Worm (Caenorhabditis elegans) whole organism, young adult: ENCODE results near the gene F59A7.2.
A peak's percentile ranks its signal among the peaks of the same experiment; 100 is the strongest.

Source experiments
- C06A6.2 ChIP-seq: fragments of 200-800 bp; sonication (Bioruptor generic); conservative IDR thresholded peaks from 2 replicates; pipeline ENCODE4 v1.3.6; 2022; ENCODE audit warnings: missing genetic modification characterization, missing compliant biosample characterization
- F33H1.4 ChIP-seq: fragments of 200-800 bp; sonication (Bioruptor generic); IDR thresholded peaks from 2 replicates; pipeline ENCODE4 v1.3.6; 2022; ENCODE audit warnings: missing genetic modification reagents, missing genetic modification characterization, missing compliant biosample characterization
- K11D2.4 ChIP-seq: fragments of 200-800 bp; sonication (Bioruptor generic); IDR thresholded peaks from 2 replicates; pipeline ENCODE4 v1.3.6; 2022; ENCODE audit warnings: missing genetic modification reagents, missing genetic modification characterization, missing compliant biosample characterization
- T07F8.4 ChIP-seq: sonication (generic microtip); optimal IDR thresholded peaks from 2 replicates; lab custom pipeline; 2016; ENCODE audit warnings: mild to moderate bottlenecking, missing genetic modification characterization, moderate library complexity, missing compliant biosample characterization
- Y56A3A.18 ChIP-seq: fragments of 200-800 bp; sonication (Bioruptor generic); IDR thresholded peaks from 2 replicates; pipeline ENCODE4 v1.3.6; 2022; ENCODE audit warnings: missing genetic modification reagents, missing genetic modification characterization, missing compliant biosample characterization
- Y79H2A.3 ChIP-seq: fragments of 200-800 bp; sonication (Bioruptor generic); conservative IDR thresholded peaks from 2 replicates; pipeline ENCODE4 v1.3.6; 2022; ENCODE audit warnings: missing genetic modification reagents, missing genetic modification characterization, missing compliant biosample characterization
- ZK185.1 ChIP-seq: sonication (generic microtip); optimal IDR thresholded peaks from 2 replicates; lab custom pipeline; 2016; ENCODE audit warnings: mild to moderate bottlenecking, missing genetic modification characterization, missing compliant biosample characterization; ENCODE audit not compliant: poor library complexity, severe bottlenecking
- ama-1 ChIP-seq, 3 experiments: fragments of 150-350 bp in 1 of 3; sonication (generic microtip) in 2 of 3; optimal IDR thresholded peaks; 2 replicates each; lab custom pipeline; 2014 to 2018; ENCODE audit warnings: missing biosample characterization in 2 of 3, missing genetic modification characterization in 2 of 3, missing genetic modification reagents in 2 of 3
- attf-5 ChIP-seq: fragments of 200-800 bp; sonication (Bioruptor generic); optimal IDR thresholded peaks from 2 replicates; lab custom pipeline; 2018; ENCODE audit warnings: mild to moderate bottlenecking, missing genetic modification characterization, missing compliant biosample characterization
- bed-2 ChIP-seq: fragments of 200-800 bp; sonication (Bioruptor generic); IDR thresholded peaks from 2 replicates; pipeline ENCODE4 v1.3.6; 2022; ENCODE audit warnings: missing genetic modification reagents, missing genetic modification characterization, missing compliant biosample characterization
- ccch-3 ChIP-seq: fragments of 200-800 bp; sonication (Bioruptor generic); optimal IDR thresholded peaks from 2 replicates; lab custom pipeline; 2018; ENCODE audit warnings: mild to moderate bottlenecking, missing genetic modification characterization, missing compliant biosample characterization
- cebp-2 ChIP-seq: fragments of 200-800 bp; sonication (Bioruptor generic); IDR thresholded peaks from 2 replicates; pipeline ENCODE4 v1.3.6; 2022; ENCODE audit warnings: missing genetic modification characterization, missing compliant biosample characterization
- ceh-40 ChIP-seq: fragments of 200-800 bp; sonication (Bioruptor generic); IDR thresholded peaks from 2 replicates; pipeline ENCODE4 v1.3.6; 2022; ENCODE audit warnings: missing genetic modification characterization, missing compliant biosample characterization
- ceh-58 ChIP-seq: fragments of 200-800 bp; sonication (Bioruptor generic); IDR thresholded peaks from 2 replicates; pipeline ENCODE4 v1.3.6; 2022; ENCODE audit warnings: missing genetic modification characterization, missing compliant biosample characterization
- ceh-79 ChIP-seq: sonication (generic microtip); optimal IDR thresholded peaks from 2 replicates; lab custom pipeline; 2017; ENCODE audit warnings: mild to moderate bottlenecking, missing genetic modification characterization, missing compliant biosample characterization
- ceh-91 ChIP-seq: fragments of 200-800 bp; sonication (Bioruptor generic); IDR thresholded peaks from 2 replicates; pipeline ENCODE4 v1.3.6; 2022; ENCODE audit warnings: missing genetic modification reagents, missing genetic modification characterization, missing compliant biosample characterization
- die-1 ChIP-seq: sonication (generic microtip); optimal IDR thresholded peaks from 2 replicates; lab custom pipeline; 2016; ENCODE audit warnings: missing genotype, mild to moderate bottlenecking, missing genetic modification characterization, missing compliant biosample characterization
- dpff-1 ChIP-seq: sonication (generic microtip); optimal IDR thresholded peaks from 2 replicates; lab custom pipeline; 2017; ENCODE audit warnings: mild to moderate bottlenecking, missing genetic modification characterization, missing compliant biosample characterization
- efl-1 ChIP-seq: fragments of 150-350 bp; optimal IDR thresholded peaks from 2 replicates; lab custom pipeline; 2014; ENCODE audit warnings: missing biosample characterization, missing genetic modification reagents, missing genetic modification characterization
- egrh-3 ChIP-seq: fragments of 200-800 bp; sonication (Bioruptor generic); IDR thresholded peaks from 2 replicates; pipeline ENCODE4 v1.3.6; 2022; ENCODE audit warnings: missing genetic modification reagents, missing genetic modification characterization, missing compliant biosample characterization
- him-1 ChIP-seq: sonication (generic microtip); optimal IDR thresholded peaks from 2 replicates; lab custom pipeline; 2016; ENCODE audit warnings: missing genotype, missing genetic modification reagents, missing genetic modification characterization, missing compliant biosample characterization
- hmg-1.2 ChIP-seq: fragments of 200-800 bp; sonication (Bioruptor generic); IDR thresholded peaks from 2 replicates; pipeline ENCODE4 v1.3.6; 2022; ENCODE audit warnings: missing genetic modification reagents, missing genetic modification characterization, missing compliant biosample characterization
- hmg-20 ChIP-seq: fragments of 200-800 bp; sonication (Bioruptor generic); IDR thresholded peaks from 2 replicates; pipeline ENCODE4 v1.3.6; 2022; ENCODE audit warnings: missing genetic modification reagents, missing genetic modification characterization, missing compliant biosample characterization
- let-526 ChIP-seq: fragments of 200-800 bp; sonication (Bioruptor generic); IDR thresholded peaks from 2 replicates; pipeline ENCODE4 v1.3.6; 2022; ENCODE audit warnings: missing genetic modification reagents, missing genetic modification characterization, missing compliant biosample characterization
- lin-26 ChIP-seq: fragments of 200-800 bp; sonication (Bioruptor generic); IDR thresholded peaks from 2 replicates; pipeline ENCODE4 v1.3.6; 2022; ENCODE audit warnings: missing genetic modification reagents, missing genetic modification characterization, missing compliant biosample characterization
- lin-54 ChIP-seq: fragments of 200-800 bp; sonication (Bioruptor generic); optimal IDR thresholded peaks from 2 replicates; lab custom pipeline; 2018; ENCODE audit warnings: mild to moderate bottlenecking, missing genetic modification characterization, missing compliant biosample characterization
- madf-6 ChIP-seq: fragments of 200-800 bp; sonication (Bioruptor generic); IDR thresholded peaks from 2 replicates; pipeline ENCODE4 v1.3.6; 2022; ENCODE audit warnings: missing genetic modification reagents, missing genetic modification characterization, missing compliant biosample characterization
- mes-4 ChIP-seq: sonication (generic microtip); optimal IDR thresholded peaks from 2 replicates; lab custom pipeline; 2016; ENCODE audit warnings: missing genotype, missing genetic modification characterization, missing compliant biosample characterization
- nfya-1 ChIP-seq: sonication (generic microtip); optimal IDR thresholded peaks from 2 replicates; lab custom pipeline; 2017; ENCODE audit warnings: antibody characterized with exemption, missing compliant biosample characterization, missing genetic modification characterization, borderline replicate concordance; ENCODE audit not compliant: insufficient read depth
- nfyb-1 ChIP-seq: fragments of 200-800 bp; sonication (Bioruptor generic); IDR thresholded peaks from 2 replicates; pipeline ENCODE4 v1.3.6; 2022; ENCODE audit warnings: missing genetic modification reagents, missing genetic modification characterization, missing compliant biosample characterization
- nhr-27 ChIP-seq: fragments of 200-800 bp; sonication (Bioruptor generic); optimal IDR thresholded peaks from 2 replicates; lab custom pipeline; 2018; ENCODE audit warnings: mild to moderate bottlenecking, missing genetic modification characterization, moderate library complexity, missing compliant biosample characterization
- nhr-80 ChIP-seq: sonication (generic microtip); optimal IDR thresholded peaks from 2 replicates; lab custom pipeline; 2016; ENCODE audit warnings: missing genetic modification characterization, missing compliant biosample characterization
- snpc-1.1 ChIP-seq: sonication (generic microtip); optimal IDR thresholded peaks from 2 replicates; lab custom pipeline; 2017; ENCODE audit warnings: missing genetic modification characterization, mild to moderate bottlenecking, missing compliant biosample characterization, antibody characterized with exemption, moderate library complexity, missing genotype, missing genetic modification reagents; ENCODE audit not compliant: insufficient read depth
- snpc-1.3 ChIP-seq: sonication (generic microtip); optimal IDR thresholded peaks from 2 replicates; lab custom pipeline; 2017; ENCODE audit warnings: missing genetic modification characterization, mild to moderate bottlenecking, missing compliant biosample characterization, antibody characterized with exemption, moderate library complexity, missing genotype, missing genetic modification reagents; ENCODE audit not compliant: insufficient read depth
- sptf-2 ChIP-seq: fragments of 200-800 bp; sonication (Bioruptor generic); optimal IDR thresholded peaks from 2 replicates; lab custom pipeline; 2018; ENCODE audit warnings: mild to moderate bottlenecking, missing genetic modification characterization, missing compliant biosample characterization
- zfh-2 ChIP-seq: fragments of 200-800 bp; sonication (Bioruptor generic); conservative IDR thresholded peaks from 2 replicates; pipeline ENCODE4 v1.3.6; 2022; ENCODE audit warnings: missing genetic modification reagents, missing genetic modification characterization, missing compliant biosample characterization
- ztf-18 ChIP-seq: sonication (generic microtip); optimal IDR thresholded peaks from 2 replicates; lab custom pipeline; 2016; ENCODE audit warnings: missing genotype, mild to moderate bottlenecking, missing genetic modification characterization, missing compliant biosample characterization
- ztf-25 ChIP-seq: fragments of 200-800 bp; sonication (Bioruptor generic); IDR thresholded peaks from 2 replicates; pipeline ENCODE4 v1.3.6; 2022; ENCODE audit warnings: missing genetic modification reagents, missing genetic modification characterization, missing compliant biosample characterization

F59A7.2 gene

DNA sequence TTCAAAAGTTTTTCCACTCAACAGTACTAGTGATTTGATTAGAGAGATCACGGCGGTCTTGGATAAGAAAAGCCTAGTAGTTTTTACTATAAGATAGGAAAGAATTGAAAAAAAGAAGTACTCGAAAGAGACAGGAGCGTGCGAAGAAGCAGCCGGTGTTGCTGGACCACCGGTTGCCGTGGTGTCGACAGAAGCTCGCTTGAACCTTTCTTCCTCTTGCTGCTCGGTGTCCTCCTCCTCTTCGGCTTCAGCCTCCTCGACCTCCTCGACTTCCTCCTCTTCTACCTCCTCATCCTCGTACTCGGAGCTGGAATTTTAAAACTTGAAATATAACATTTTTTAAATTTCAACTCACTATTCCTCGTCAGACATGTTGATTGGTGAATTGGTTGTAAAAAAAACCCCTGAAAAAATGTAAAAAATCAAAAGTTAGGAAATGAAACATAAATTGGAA is 23.8 kb downstream of the F59A7.2 start, which contains the start of gene tnt-4:
Gene tnt-4, minus strand, starts transcription at position 404 of the 454 bp plus-strand sequence.
- TF ChIP-seq ama-1 (optimal IDR thresholded peaks at IDR 0.05; lab: Kevin White, UChicago): no peak
- TF ChIP-seq ama-1 (GFP tag; optimal IDR thresholded peaks at IDR 0.05; lab: Kevin White, UChicago): no peak
- no peak for TF ChIP-seq Y79H2A.3
- peak; percentile 55 for TF ChIP-seq zfh-2
- TF ChIP-seq nfyb-1 (GFP tag; lab: Robert Waterston, UW): no peak
- TF ChIP-seq nhr-27 (tag; lab: Kevin White, UChicago): no peak

DNA sequence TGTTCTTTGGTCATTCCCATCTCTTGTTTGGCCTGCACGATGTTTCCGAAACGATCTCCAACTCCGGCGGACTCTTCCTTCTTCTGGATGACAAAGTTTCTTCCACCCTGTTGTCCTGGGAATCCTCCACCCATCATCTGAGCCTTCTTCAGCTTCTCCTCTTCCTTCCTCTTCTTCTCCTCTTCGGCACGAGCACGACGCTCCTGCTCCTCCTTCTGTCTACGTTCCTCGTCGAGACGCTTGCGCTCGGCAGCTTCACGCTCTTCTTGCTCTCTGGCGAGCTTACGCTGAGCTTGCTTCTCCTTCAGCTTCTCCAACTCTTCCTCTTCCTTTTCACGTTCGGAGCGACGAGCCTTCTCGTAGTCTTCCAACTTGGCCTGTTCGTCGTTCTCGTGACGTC is 24.9 kb downstream of the F59A7.2 start:
- no peak for TF ChIP-seq efl-1 (GFP tag; lab: Kevin White, UChicago)
- TF ChIP-seq egrh-3: peak; percentile 70
- TF ChIP-seq T07F8.4: no peak
- TF ChIP-seq lin-26: 0 out of 2 replicates have a peak, but pooled peaks have one; percentile 32
- no peak for TF ChIP-seq dpff-1 (tag; lab: Kevin White, UChicago)
- peak; percentile 84 for TF ChIP-seq zfh-2
- TF ChIP-seq die-1 (tag; lab: Kevin White, UChicago): no peak

DNA sequence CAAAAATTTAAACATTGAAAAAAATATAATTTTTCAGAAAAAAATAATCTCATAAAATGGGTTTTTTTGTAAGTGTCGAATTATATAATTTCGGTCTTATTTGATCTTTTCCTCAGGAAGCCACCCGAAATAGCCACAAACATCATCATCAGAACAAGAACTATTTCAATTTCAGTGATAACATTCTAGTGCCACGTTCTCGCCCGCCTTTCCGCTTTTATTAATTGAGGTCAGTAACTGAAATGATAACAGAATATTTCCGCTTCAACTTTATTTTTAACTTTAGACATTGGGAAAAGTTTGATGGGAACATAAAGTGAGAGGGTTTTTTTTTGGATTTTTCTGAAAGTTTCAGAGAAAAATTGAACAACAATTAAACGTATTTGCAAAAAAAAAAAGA is 27.1 kb downstream of the F59A7.2 start:
- TF ChIP-seq ZK185.1 (tag; lab: Kevin White, UChicago) (no peak), nhr-80 (tag; lab: Kevin White, UChicago) (peak; percentile 42)

ce11 chrV:1986954-1987353 is 29.4 kb downstream of the F59A7.2 start, which contains the start of gene T08B1.1:
TSS of gene T08B1.1 (minus strand) at chrV:1987045.
- TF ChIP-seq ztf-18 (tag; lab: Kevin White, UChicago) (no peak), nhr-80 (tag; lab: Kevin White, UChicago) (peak; percentile 64)
- TF ChIP-seq, all 124 proteins: peak for 1

- no peak for TF ChIP-seq mes-4 (tag; lab: Kevin White, UChicago)
- TF ChIP-seq bed-2: no peak
- TF ChIP-seq K11D2.4: no peak
- no peak for TF ChIP-seq cebp-2 (GFP tag; lab: Robert Waterston, UW)
- no peak for TF ChIP-seq C06A6.2 (GFP tag; lab: Robert Waterston, UW)
- no peak for TF ChIP-seq hmg-20
- no peak for TF ChIP-seq sptf-2 (GFP tag; lab: Kevin White, UChicago)
- no peak for TF ChIP-seq hmg-1.2
- no peak for TF ChIP-seq snpc-1.3 (tag; lab: Kevin White, UChicago)
- no peak for TF ChIP-seq nfya-1 (tag; lab: Kevin White, UChicago)
Observed at ce11 chrV:1978968-1979367, 37.4 kb downstream of the F59A7.2 start, which contains the start of gene T08B1.4. TSS of gene T08B1.4 (plus strand) at chrV:1979268.

ce11 chrV:1975049-1975448 is 41.3 kb downstream of the F59A7.2 start, which contains the start of gene fbxa-201:
TSS of gene fbxa-201 (plus strand) at chrV:1975349.
- TF ChIP-seq lin-54 (GFP tag; lab: Kevin White, UChicago) (no peak), cebp-2 (GFP tag; lab: Robert Waterston, UW) (no peak), ceh-58 (GFP tag; lab: Robert Waterston, UW) (no peak), snpc-1.3 (tag; lab: Kevin White, UChicago) (no peak), ztf-25 (GFP tag; lab: Robert Waterston, UW) (no peak), Y56A3A.18 (GFP tag; lab: Robert Waterston, UW) (no peak), ceh-91 (GFP tag; lab: Robert Waterston, UW) (no peak), ceh-40 (GFP tag; lab: Robert Waterston, UW) (no peak), F33H1.4 (no peak), madf-6 (no peak), ccch-3 (GFP tag; lab: Kevin White, UChicago) (no peak), K11D2.4 (no peak), him-1 (tag; lab: Kevin White, UChicago) (no peak), snpc-1.1 (tag; lab: Kevin White, UChicago) (no peak), ceh-79 (tag; lab: Kevin White, UChicago) (no peak), attf-5 (GFP tag; lab: Kevin White, UChicago) (no peak), let-526 (GFP tag; lab: Robert Waterston, UW) (no peak)
- TF ChIP-seq, all 124 proteins: peak for 0
